Fruit fly (Drosophila melanogaster): Measurements from ENCODE around the gene CG46306.

CG46306 gene

DNA sequence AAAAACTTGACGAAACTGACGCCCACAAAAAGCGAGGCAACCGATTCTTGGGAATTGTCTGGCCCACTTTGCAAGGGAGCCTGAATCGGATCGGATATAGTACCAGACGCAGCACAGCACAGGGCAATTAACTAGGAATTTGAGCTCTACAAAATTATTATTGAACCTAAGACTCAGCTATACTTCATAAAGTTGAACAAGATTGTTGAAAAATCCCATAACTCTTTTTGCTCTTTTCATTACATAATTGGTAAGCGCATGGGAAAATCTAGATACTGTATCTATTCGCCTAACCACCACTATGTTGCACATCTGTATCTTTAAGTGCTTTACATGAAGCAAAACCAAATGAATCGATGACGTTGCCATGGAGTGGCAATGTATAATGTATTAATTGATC, 2.2 kb downstream of the CG46306 start (continued):
- TF ChIP-seq CG2199 (GFP tag; IDR thresholded peaks at IDR 0.05) (no peak), CG10431 (GFP tag; optimal IDR thresholded peaks at IDR 0.05) (no peak), fd64A (GFP tag; optimal IDR thresholded peaks at IDR 0.05) (peak; percentile 57), trem (tag; optimal IDR thresholded peaks at IDR 0.05) (peak; percentile 74), Ptx1 (GFP tag; IDR thresholded peaks at IDR 0.05) (peak; percentile 83), en (GFP tag; optimal IDR thresholded peaks at IDR 0.05) (peak; percentile 58), crc (GFP tag; optimal IDR thresholded peaks at IDR 0.05) (no peak), cad (GFP tag; optimal IDR thresholded peaks at IDR 0.05) (no peak), Fer3 (tag; optimal IDR thresholded peaks at IDR 0.05) (peak; percentile 49), CG17186 (GFP tag; optimal IDR thresholded peaks at IDR 0.05) (no peak), ken (GFP tag; IDR thresholded peaks at IDR 0.05) (peak; percentile 83), pnt (GFP tag; optimal IDR thresholded peaks at IDR 0.05) (peak; percentile 71), Side (GFP tag; optimal IDR thresholded peaks at IDR 0.05) (peak; percentile 50), knrl (GFP tag; IDR thresholded peaks at IDR 0.05; ENCODE audit: partially characterized antibody) (no peak), CG17361 (GFP tag; IDR thresholded peaks at IDR 0.05) (peak; percentile 83), Doc3 (GFP tag; IDR thresholded peaks at IDR 0.05; ENCODE audit: partially characterized antibody) (no peak), Ets65A (GFP tag) (peak; percentile 80), Ada2b (GFP tag; IDR thresholded peaks at IDR 0.05) (peak; percentile 75), disco-r (GFP tag; optimal IDR thresholded peaks at IDR 0.05) (peak; percentile 40), BtbVII (GFP tag; optimal IDR thresholded peaks at IDR 0.05) (no peak), CG31388 (GFP tag; optimal IDR thresholded peaks at IDR 0.05) (no peak), CG3407 (GFP tag; optimal IDR thresholded peaks at IDR 0.05) (peak; percentile 74), rib (GFP tag; IDR thresholded peaks at IDR 0.05) (no peak), Poxn (GFP tag; IDR thresholded peaks at IDR 0.05) (no peak), Sin3A (optimal IDR thresholded peaks at IDR 0.05) (no peak), btn (GFP tag; optimal IDR thresholded peaks at IDR 0.05) (peak; percentile 73), sens-2 (GFP tag; IDR thresholded peaks at IDR 0.05) (peak; percentile 59; the same call in 1 of the 2 replicates), Dfd (GFP tag; optimal IDR thresholded peaks at IDR 0.05) (no peak), lab (GFP tag; optimal IDR thresholded peaks at IDR 0.05) (peak; percentile 66), CG3838 (GFP tag; optimal IDR thresholded peaks at IDR 0.05) (no peak), CG12744 (GFP tag; optimal IDR thresholded peaks at IDR 0.05) (no peak), CG8290 (GFP tag; optimal IDR thresholded peaks at IDR 0.05) (peak; percentile 64), CG8290 (tag; optimal IDR thresholded peaks at IDR 0.05) (peak in 1 of 2 experiments; percentile 86), repo (GFP tag; optimal IDR thresholded peaks at IDR 0.05) (peak; percentile 60), onecut (GFP tag; IDR thresholded peaks at IDR 0.05) (peak; percentile 67), sug (tag; optimal IDR thresholded peaks at IDR 0.05) (no peak), NC2α (GFP tag; optimal IDR thresholded peaks at IDR 0.05) (no peak), Rx (GFP tag; IDR thresholded peaks at IDR 0.05) (peak; percentile 60), CG31441 (GFP tag; IDR thresholded peaks at IDR 0.05) (peak; percentile 87), tll (GFP tag; optimal IDR thresholded peaks at IDR 0.05) (no peak), Aef1 (GFP tag; IDR thresholded peaks at IDR 0.05) (peak; percentile 73), hbn (GFP tag; IDR thresholded peaks at IDR 0.05; ENCODE audit: partially characterized antibody) (no peak), tup (GFP tag; optimal IDR thresholded peaks at IDR 0.05) (peak; percentile 30), CG17359 (tag; optimal IDR thresholded peaks at IDR 0.05) (peak; percentile 81), Nf-YB (GFP tag; optimal IDR thresholded peaks at IDR 0.05) (peak; percentile 44), Ssrp (tag; optimal IDR thresholded peaks at IDR 0.05) (peak; percentile 76), Dref (GFP tag; IDR thresholded peaks at IDR 0.05) (no peak), wek (GFP tag; optimal IDR thresholded peaks at IDR 0.05) (peak; percentile 40), bsh (GFP tag; optimal IDR thresholded peaks at IDR 0.05) (peak; percentile 76 to 89), Ets97D (GFP tag; optimal IDR thresholded peaks at IDR 0.05) (peak; percentile 27), CG3847 (GFP tag; IDR thresholded peaks at IDR 0.05) (peak; percentile 55), bbx (GFP tag; IDR thresholded peaks at IDR 0.05; ENCODE audit: partially characterized antibody) (no peak), Dip3 (GFP tag; optimal IDR thresholded peaks at IDR 0.05) (no peak)

Data from whole organism, embryonic.